Fruit fly (Drosophila melanogaster) whole organism, adult: ENCODE data around the gene Mvl.

Experiments used
- CG11617 ChIP-seq: fragments of 200-800 bp; sonication (Bioruptor generic); optimal IDR thresholded peaks from 2 replicates; lab custom pipeline; 2017; ENCODE audit warnings: mild to moderate bottlenecking, missing biosample characterization, missing genetic modification reagents, missing genetic modification characterization
- CG12768 ChIP-seq: fragments of 200-800 bp; sonication (Bioruptor generic); optimal IDR thresholded peaks from 2 replicates; lab custom pipeline; 2017; ENCODE audit warnings: missing biosample characterization, missing genetic modification characterization, mild to moderate bottlenecking, moderate library complexity, missing genetic modification reagents
- CG14711 ChIP-seq: fragments of 200-800 bp; sonication (Bioruptor generic); optimal IDR thresholded peaks from 2 replicates; lab custom pipeline; 2018; ENCODE audit warnings: missing biosample characterization, mild to moderate bottlenecking, missing genetic modification characterization, moderate library complexity
- CG1620 ChIP-seq: fragments of 200-800 bp; sonication (Bioruptor generic); optimal IDR thresholded peaks from 2 replicates; lab custom pipeline; 2016; ENCODE audit warnings: missing biosample characterization, missing genetic modification characterization
- CG33017 ChIP-seq: fragments of 200-800 bp; sonication (Bioruptor generic); optimal IDR thresholded peaks from 2 replicates; lab custom pipeline; 2018; ENCODE audit warnings: missing biosample characterization, mild to moderate bottlenecking, missing genetic modification characterization, moderate library complexity
- CG5204 ChIP-seq: fragments of 200-800 bp; sonication (Bioruptor generic); optimal IDR thresholded peaks from 2 replicates; lab custom pipeline; 2016; ENCODE audit warnings: missing biosample characterization, missing genetic modification characterization
- CG7045 ChIP-seq: fragments of 200-800 bp; sonication (Bioruptor generic); optimal IDR thresholded peaks from 2 replicates; lab custom pipeline; 2017; ENCODE audit warnings: missing biosample characterization, mild to moderate bottlenecking, missing genetic modification characterization
- CG7101 ChIP-seq: fragments of 200-800 bp; sonication (Bioruptor generic); optimal IDR thresholded peaks from 2 replicates; lab custom pipeline; 2018; ENCODE audit warnings: missing biosample characterization, mild to moderate bottlenecking, missing genetic modification characterization, moderate library complexity
- Clk ChIP-seq: fragments of 200-800 bp; sonication (Bioruptor generic); optimal IDR thresholded peaks from 2 replicates; lab custom pipeline; 2017; ENCODE audit warnings: missing biosample characterization, missing genetic modification characterization
- Crg-1 ChIP-seq: fragments of 200-800 bp; sonication (Bioruptor generic); optimal IDR thresholded peaks from 2 replicates; lab custom pipeline; 2016; ENCODE audit warnings: missing biosample characterization, missing genetic modification characterization
- Hr96 ChIP-seq: fragments of 200-800 bp; sonication (Bioruptor generic); optimal IDR thresholded peaks from 2 replicates; lab custom pipeline; 2016; ENCODE audit warnings: missing biosample characterization, missing genetic modification characterization
- Mnt ChIP-seq: fragments of 200-800 bp; sonication (Bioruptor generic); optimal IDR thresholded peaks from 2 replicates; lab custom pipeline; 2016; ENCODE audit warnings: missing biosample characterization, mild to moderate bottlenecking, missing genetic modification characterization
- bab1 ChIP-seq: fragments of 200-800 bp; sonication (Bioruptor generic); optimal IDR thresholded peaks from 3 replicates; lab custom pipeline; 2019; ENCODE audit warnings: missing biosample characterization, mild to moderate bottlenecking, missing genetic modification characterization, moderate library complexity
- cic ChIP-seq: fragments of 200-800 bp; sonication (Bioruptor generic); optimal IDR thresholded peaks from 2 replicates; lab custom pipeline; 2017; ENCODE audit warnings: missing biosample characterization, mild to moderate bottlenecking, missing genetic modification characterization, moderate library complexity
- cnc ChIP-seq, 2 experiments: fragments of >200 bp; optimal IDR thresholded peaks; 2 replicates each; lab custom pipeline; 2017
- kay ChIP-seq: fragments of 200-800 bp; sonication (Bioruptor generic); peaks from one replicate; lab custom pipeline; 2016; ENCODE audit warnings: missing biosample characterization, missing genetic modification characterization, borderline replicate concordance
- ovo ChIP-seq: fragments of 200-800 bp; sonication (Bioruptor generic); optimal IDR thresholded peaks from 2 replicates; lab custom pipeline; 2016; ENCODE audit warnings: missing biosample characterization, missing genetic modification characterization
- pad ChIP-seq: fragments of 200-800 bp; sonication (Bioruptor generic); optimal IDR thresholded peaks from 3 replicates; lab custom pipeline; 2017; ENCODE audit warnings: missing biosample characterization, missing genetic modification characterization, mild to moderate bottlenecking, moderate library complexity, missing genetic modification reagents
- tj ChIP-seq: fragments of 200-800 bp; sonication (Bioruptor generic); optimal IDR thresholded peaks from 3 replicates; lab custom pipeline; 2017; ENCODE audit warnings: missing biosample characterization, mild to moderate bottlenecking, missing genetic modification characterization, moderate library complexity
- toe ChIP-seq: fragments of 200-800 bp; sonication (Bioruptor generic); optimal IDR thresholded peaks from 2 replicates; lab custom pipeline; 2016; ENCODE audit warnings: missing biosample characterization, missing genetic modification characterization

The Mvl gene

dm6 chr3R:21064000-21064924 is 3.7 kb upstream of the Mvl start, which contains the start of gene Cortactin:
Cortactin (minus strand) TSS chr3R:21064471.
- peak; percentile 3 for TF ChIP-seq cic (GFP tag; lab: Kevin White, UChicago)
- TF ChIP-seq kay = peak; percentile 73
- peak; percentile 88 for TF ChIP-seq pad (GFP tag; lab: Kevin White, UChicago)
- no peak for TF ChIP-seq Mnt
- TF ChIP-seq CG1620 = peak; percentile 15
- TF ChIP-seq ovo (GFP tag; lab: Kevin White, UChicago) = no peak
- no peak for TF ChIP-seq CG33017 (tag; lab: Kevin White, UChicago)

dm6 chr3R:21063433-21063832 is 2.8 kb upstream of the Mvl start:
- no peak for TF ChIP-seq Hr96 (GFP tag; lab: Kevin White, UChicago)
- TF ChIP-seq cnc (optimal IDR thresholded peaks at IDR 0.05; lab: Kevin White, UChicago) = no peak
- no peak for TF ChIP-seq bab1
- TF ChIP-seq Clk = no peak
- no peak for TF ChIP-seq CG7045

dm6 chr3R:21059486-21060356 is 879 bp downstream of the Mvl start:
- TF ChIP-seq CG1620 (no peak), Mnt (no peak), tj (GFP tag; lab: Kevin White, UChicago) (no peak), ovo (GFP tag; lab: Kevin White, UChicago) (no peak), CG7101 (tag; lab: Kevin White, UChicago) (no peak), bab1 (no peak), Clk (no peak), CG7045 (no peak), CG14711 (tag; lab: Kevin White, UChicago) (no peak), Crg-1 (GFP tag; lab: Kevin White, UChicago) (no peak), cic (GFP tag; lab: Kevin White, UChicago) (no peak), Hr96 (GFP tag; lab: Kevin White, UChicago) (no peak), CG33017 (tag; lab: Kevin White, UChicago) (no peak), CG12768 (no peak)

dm6 chr3R:21057519-21057918 is 3.1 kb downstream of the Mvl start:
- TF ChIP-seq CG5204 (no peak), ovo (GFP tag; lab: Kevin White, UChicago) (no peak), Mnt (no peak), CG1620 (no peak), toe (GFP tag; lab: Kevin White, UChicago) (no peak), cnc (optimal IDR thresholded peaks at IDR 0.05; lab: Kevin White, UChicago) (no peak), tj (GFP tag; lab: Kevin White, UChicago) (no peak), Hr96 (GFP tag; lab: Kevin White, UChicago) (no peak), CG14711 (tag; lab: Kevin White, UChicago) (no peak), bab1 (no peak), Crg-1 (GFP tag; lab: Kevin White, UChicago) (no peak), Clk (no peak), pad (GFP tag; lab: Kevin White, UChicago) (no peak), CG12768 (no peak), kay (no peak)

dm6 chr3R:21050875-21051274 is 9.7 kb downstream of the Mvl start, which contains the start of gene Jhbp15:
Jhbp15 (minus strand) TSS chr3R:21050975.
- TF ChIP-seq bab1 (no peak), Mnt (no peak), pad (GFP tag; lab: Kevin White, UChicago) (no peak), CG1620 (no peak), Clk (no peak), toe (GFP tag; lab: Kevin White, UChicago) (no peak), CG7101 (tag; lab: Kevin White, UChicago) (no peak), ovo (GFP tag; lab: Kevin White, UChicago) (no peak), kay (no peak), Crg-1 (GFP tag; lab: Kevin White, UChicago) (no peak)

- TF ChIP-seq Crg-1 (GFP tag; lab: Kevin White, UChicago) (no peak), Clk (no peak), ovo (GFP tag; lab: Kevin White, UChicago) (no peak), cnc (optimal IDR thresholded peaks at IDR 0.05; lab: Kevin White, UChicago) (no peak), CG1620 (no peak), cic (GFP tag; lab: Kevin White, UChicago) (no peak), CG33017 (tag; lab: Kevin White, UChicago) (no peak), kay (no peak), CG7101 (tag; lab: Kevin White, UChicago) (no peak), CG14711 (tag; lab: Kevin White, UChicago) (no peak), bab1 (no peak), CG7045 (no peak), tj (GFP tag; lab: Kevin White, UChicago) (no peak), Mnt (no peak), Hr96 (GFP tag; lab: Kevin White, UChicago) (no peak), CG11617 (GFP tag; lab: Kevin White, UChicago) (no peak), pad (GFP tag; lab: Kevin White, UChicago) (no peak), CG5204 (no peak)
Observed at dm6 chr3R:21048729-21049128, 11.9 kb downstream of the Mvl start, which contains the start of gene CG7079. CG7079 (minus strand) TSS chr3R:21048829.
